Worm (Caenorhabditis elegans) whole organism, late embryonic: ENCODE measurements around the gene spv-1.

ENCODE experiments used
- F13H6.1 ChIP-seq: sonication (generic microtip); optimal IDR thresholded peaks from 2 replicates; lab custom pipeline; 2016; ENCODE audit warnings: missing genetic modification characterization, missing compliant biosample characterization
- ama-1 ChIP-seq: fragments of 150-350 bp; optimal IDR thresholded peaks from 2 replicates; lab custom pipeline; 2014
- ceh-19 ChIP-seq: fragments of 200-800 bp; sonication (Bioruptor generic); optimal IDR thresholded peaks from 2 replicates; lab custom pipeline; 2018; ENCODE audit warnings: mild to moderate bottlenecking, missing genetic modification characterization, missing compliant biosample characterization
- ceh-34 ChIP-seq: sonication (generic microtip); optimal IDR thresholded peaks from 2 replicates; lab custom pipeline; 2016; ENCODE audit warnings: mild to moderate bottlenecking, missing genetic modification characterization, missing compliant biosample characterization
- elt-2 ChIP-seq: sonication (generic microtip); optimal IDR thresholded peaks from 2 replicates; lab custom pipeline; 2016; ENCODE audit warnings: missing genetic modification reagents, missing genetic modification characterization, missing compliant biosample characterization
- elt-4 ChIP-seq: sonication (generic microtip); optimal IDR thresholded peaks from 2 replicates; lab custom pipeline; 2016; ENCODE audit warnings: missing genetic modification characterization, missing compliant biosample characterization
- eyg-1 ChIP-seq: sonication (generic microtip); optimal IDR thresholded peaks from 2 replicates; lab custom pipeline; 2016; ENCODE audit warnings: missing genotype, missing genetic modification characterization, missing compliant biosample characterization
- fkh-10 ChIP-seq: fragments of 150-350 bp; optimal IDR thresholded peaks from 2 replicates; lab custom pipeline; 2014; ENCODE audit warnings: missing biosample characterization, missing genetic modification reagents, missing genetic modification characterization
- lin-11 ChIP-seq: fragments of 200-800 bp; sonication (Bioruptor generic); optimal IDR thresholded peaks from 2 replicates; lab custom pipeline; 2018; ENCODE audit warnings: mild to moderate bottlenecking, missing genetic modification characterization, missing compliant biosample characterization
- nfya-1 ChIP-seq: sonication (generic microtip); optimal IDR thresholded peaks from 2 replicates; lab custom pipeline; 2017; ENCODE audit warnings: missing genetic modification characterization, mild to moderate bottlenecking, missing compliant biosample characterization, antibody characterized with exemption, moderate library complexity
- nhr-11 ChIP-seq: fragments of 150-350 bp; optimal IDR thresholded peaks from 2 replicates; lab custom pipeline; 2014; ENCODE audit warnings: missing biosample characterization, missing genetic modification characterization
- pat-9 ChIP-seq: fragments of 200-800 bp; sonication (Bioruptor generic); optimal IDR thresholded peaks from 2 replicates; lab custom pipeline; 2018; ENCODE audit warnings: mild to moderate bottlenecking, missing genetic modification characterization, moderate library complexity, missing compliant biosample characterization
- pqm-1 ChIP-seq: sonication (generic microtip); optimal IDR thresholded peaks from 2 replicates; lab custom pipeline; 2016; ENCODE audit warnings: missing genetic modification characterization, missing compliant biosample characterization
- pros-1 ChIP-seq: fragments of 150-350 bp; optimal IDR thresholded peaks from 2 replicates; lab custom pipeline; 2014; ENCODE audit warnings: missing biosample characterization, missing genetic modification reagents, missing genetic modification characterization

DNA sequence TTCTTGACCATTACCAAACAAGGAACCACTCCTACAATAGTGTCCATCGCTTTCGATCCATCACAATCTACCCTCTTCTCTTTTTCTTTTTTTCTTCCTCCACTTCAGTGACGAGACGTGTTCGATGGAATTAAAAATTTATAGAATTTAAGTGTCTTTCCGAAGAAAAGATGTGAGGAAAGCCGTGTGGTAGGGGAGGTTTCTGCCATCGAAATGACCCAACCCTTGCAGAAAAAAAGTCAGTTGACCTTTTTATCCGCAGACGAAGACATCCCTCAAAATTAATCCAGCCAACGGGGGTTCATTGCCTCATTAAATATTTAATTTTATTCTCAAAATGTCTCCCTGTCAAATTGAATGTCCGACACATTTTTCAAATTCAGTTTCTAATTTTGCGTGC, 27.0 kb upstream of the spv-1 start:
- TF ChIP-seq lin-11 (tag; lab: Kevin White, UChicago) (no peak), nhr-11 (tag; lab: Kevin White, UChicago) (no peak), ama-1 (no peak), pat-9 (tag; lab: Kevin White, UChicago) (no peak), ceh-19 (no peak), pros-1 (no peak), pqm-1 (tag; lab: Kevin White, UChicago) (no peak), nfya-1 (tag; lab: Kevin White, UChicago) (no peak), ceh-34 (tag; lab: Kevin White, UChicago) (no peak), fkh-10 (GFP tag; lab: Kevin White, UChicago) (no peak), F13H6.1 (no peak), elt-2 (tag; lab: Kevin White, UChicago) (no peak), elt-4 (tag; lab: Kevin White, UChicago) (no peak), eyg-1 (tag; lab: Kevin White, UChicago) (no peak)
